Worm (Caenorhabditis elegans) whole organism, L1 larva: ENCODE results near the gene F40F12.9.

Experiments used
- egl-27 ChIP-seq, 2 experiments: fragments of 150-350 bp in 1 of 2; sonication (generic microtip); optimal IDR thresholded peaks; 3 replicates each; lab custom pipeline; 2017 to 2018; ENCODE audit warnings: missing biosample characterization in 2 of 2, missing genetic modification characterization in 2 of 2, missing genetic modification reagents in 2 of 2
- fkh-10 ChIP-seq: sonication (generic microtip); optimal IDR thresholded peaks from 2 replicates; lab custom pipeline; 2017; ENCODE audit warnings: missing biosample characterization, missing genetic modification reagents, missing genetic modification characterization
- fkh-4 ChIP-seq: sonication (generic microtip); optimal IDR thresholded peaks from 2 replicates; lab custom pipeline; 2016; ENCODE audit warnings: missing compliant biosample characterization, missing genetic modification characterization, borderline replicate concordance
- lin-35 ChIP-seq, 2 experiments: fragments of 150-350 bp; optimal IDR thresholded peaks; 2 replicates each; lab custom pipeline; 2014; ENCODE audit warnings: missing biosample characterization in 2 of 2, missing genetic modification characterization in 2 of 2, missing genetic modification reagents in 2 of 2
- nhr-77 ChIP-seq: fragments of 150-350 bp; optimal IDR thresholded peaks from 2 replicates; lab custom pipeline; 2014; ENCODE audit warnings: missing biosample characterization, missing genetic modification characterization
- rnt-1 ChIP-seq: sonication (generic microtip); optimal IDR thresholded peaks from 2 replicates; lab custom pipeline; 2016; ENCODE audit warnings: mild to moderate bottlenecking, missing genetic modification characterization, moderate library complexity, missing compliant biosample characterization
- snpc-4 ChIP-seq: fragments of 150-350 bp; optimal IDR thresholded peaks from 2 replicates; lab custom pipeline; 2014; ENCODE audit warnings: missing biosample characterization, missing genetic modification characterization
- unc-30 ChIP-seq: sonication (generic microtip); optimal IDR thresholded peaks from 2 replicates; lab custom pipeline; 2017; ENCODE audit warnings: missing biosample characterization, missing genetic modification characterization
- unc-62 ChIP-seq: fragments of 150-350 bp; optimal IDR thresholded peaks from 2 replicates; lab custom pipeline; 2014; ENCODE audit warnings: missing biosample characterization, missing genetic modification reagents, missing genetic modification characterization
- unc-86 ChIP-seq: sonication (generic microtip); optimal IDR thresholded peaks from 2 replicates; lab custom pipeline; 2016; ENCODE audit warnings: missing genetic modification characterization, missing compliant biosample characterization

ce11 chrIII:9886323-9886722 lies 24.8 kb upstream of the F40F12.9 start:
- TF ChIP-seq unc-86 (tag; lab: Kevin White, UChicago) (no peak), fkh-10 (peak; percentile 24), egl-27 (tag; optimal IDR thresholded peaks at IDR 0.05; lab: Kevin White, UChicago) (no peak), snpc-4 (no peak), nhr-77 (no peak), rnt-1 (no peak), unc-62 (GFP tag; lab: Kevin White, UChicago) (no peak), unc-30 (tag; lab: Kevin White, UChicago) (no peak), lin-35 (GFP tag; optimal IDR thresholded peaks at IDR 0.05; lab: Kevin White, UChicago) (no peak), fkh-4 (no peak)
